Fruit fly (Drosophila melanogaster) whole organism, embryonic: ENCODE measurements around the gene spg.

Experiments used
- Adf1 ChIP-seq: fragments of 200-800 bp; sonication (Bioruptor generic); IDR thresholded peaks from 2 replicates; pipeline ENCODE4 v1.3.6; 2022; ENCODE audit warnings: missing biosample characterization, missing genetic modification characterization
- Asciz ChIP-seq: fragments of 200-800 bp; sonication (Bioruptor generic); optimal IDR thresholded peaks from 2 replicates; lab custom pipeline; 2017; ENCODE audit warnings: missing biosample characterization, mild to moderate bottlenecking, missing genetic modification characterization, missing genetic modification reagents
- Atf6 ChIP-seq: fragments of 200-800 bp; sonication (Bioruptor generic); IDR thresholded peaks from 2 replicates; pipeline ENCODE4 v1.3.6; 2022; ENCODE audit warnings: missing biosample characterization, missing genetic modification characterization
- Awh ChIP-seq: fragments of 200-800 bp; sonication (Bioruptor generic); IDR thresholded peaks from 2 replicates; pipeline ENCODE4, ENCODE4 v1.3.6; 2022; ENCODE audit warnings: missing biosample characterization, missing genetic modification characterization
- CG10431 ChIP-seq: fragments of 200-800 bp; sonication (Bioruptor generic); optimal IDR thresholded peaks from 3 replicates; lab custom pipeline; 2018; ENCODE audit warnings: missing biosample characterization, mild to moderate bottlenecking, missing genetic modification characterization
- CG11504 ChIP-seq: fragments of 200-800 bp; sonication (Bioruptor generic); optimal IDR thresholded peaks from 3 replicates; lab custom pipeline; 2019; ENCODE audit warnings: missing biosample characterization, mild to moderate bottlenecking, missing genetic modification characterization, moderate library complexity
- CG12769 ChIP-seq: fragments of 200-800 bp; sonication (Bioruptor generic); optimal IDR thresholded peaks from 2 replicates; lab custom pipeline; 2019; ENCODE audit warnings: missing biosample characterization, mild to moderate bottlenecking, missing genetic modification characterization, moderate library complexity
- CG13775 ChIP-seq: fragments of 200-800 bp; sonication (Bioruptor generic); optimal IDR thresholded peaks from 3 replicates; lab custom pipeline; 2017; ENCODE audit warnings: missing biosample characterization, mild to moderate bottlenecking, missing genetic modification characterization
- CG2199 ChIP-seq: fragments of 200-800 bp; sonication (Bioruptor generic); IDR thresholded peaks from 3 replicates; pipeline ENCODE4 v1.3.6; 2022; ENCODE audit warnings: missing biosample characterization, missing genetic modification characterization
- CG3163 ChIP-seq: fragments of 200-800 bp; sonication (Bioruptor generic); optimal IDR thresholded peaks from 3 replicates; lab custom pipeline; 2016; ENCODE audit warnings: missing biosample characterization, missing genetic modification characterization
- CG4404 ChIP-seq: fragments of 200-800 bp; sonication (Bioruptor generic); IDR thresholded peaks from 2 replicates; pipeline ENCODE4 v1.3.6; 2022; ENCODE audit warnings: missing biosample characterization, missing genetic modification characterization
- CG5180 ChIP-seq: fragments of 200-800 bp; sonication (Bioruptor generic); optimal IDR thresholded peaks from 3 replicates; lab custom pipeline; 2017; ENCODE audit warnings: missing biosample characterization, missing genetic modification characterization, mild to moderate bottlenecking, moderate library complexity, missing genetic modification reagents
- CG7357 ChIP-seq: fragments of 200-800 bp; sonication (Bioruptor generic); IDR thresholded peaks from 3 replicates; pipeline ENCODE4 v1.3.6; 2022; ENCODE audit warnings: missing biosample characterization, missing genetic modification characterization
- CG7372 ChIP-seq: fragments of 200-800 bp; sonication (Bioruptor generic); IDR thresholded peaks from 2 replicates; pipeline ENCODE4 v1.3.6; 2022; ENCODE audit warnings: missing biosample characterization, missing genetic modification characterization
- CG9932 ChIP-seq: fragments of 200-800 bp; sonication (Bioruptor generic); IDR thresholded peaks from 2 replicates; pipeline ENCODE4 v1.3.6; 2022; ENCODE audit warnings: missing biosample characterization, missing genetic modification characterization
- CTCF ChIP-seq: fragments of 200-800 bp; sonication (Bioruptor generic); optimal IDR thresholded peaks from 2 replicates; lab custom pipeline; 2017; ENCODE audit warnings: missing biosample characterization, mild to moderate bottlenecking, missing genetic modification characterization, moderate library complexity
- Dbx ChIP-seq: fragments of 200-800 bp; sonication (Bioruptor generic); IDR thresholded peaks from 3 replicates; pipeline ENCODE4 v1.3.6; 2022; ENCODE audit warnings: missing biosample characterization, missing genetic modification characterization
- Dfd ChIP-seq, 2 experiments: fragments of >200 bp; optimal IDR thresholded peaks; 2 replicates each; lab custom pipeline; 2017; ENCODE audit warnings: missing biosample characterization in 2 of 2, missing genetic modification characterization in 2 of 2
- Dip3 ChIP-seq: fragments of 200-800 bp; sonication (Bioruptor generic); optimal IDR thresholded peaks from 3 replicates; lab custom pipeline; 2016; ENCODE audit warnings: missing biosample characterization, missing genetic modification characterization
- Hand ChIP-seq: fragments of 200-800 bp; sonication (Bioruptor generic); optimal IDR thresholded peaks from 2 replicates; lab custom pipeline; 2017; ENCODE audit warnings: mild to moderate bottlenecking, missing biosample characterization, missing genetic modification reagents, missing genetic modification characterization
- Hsf ChIP-seq: fragments of 200-800 bp; sonication (Bioruptor generic); optimal IDR thresholded peaks from 3 replicates; lab custom pipeline; 2016; ENCODE audit warnings: missing biosample characterization, missing genetic modification characterization
- Max ChIP-seq: fragments of 200-800 bp; sonication (Bioruptor generic); optimal IDR thresholded peaks from 2 replicates; lab custom pipeline; 2016; ENCODE audit warnings: missing biosample characterization, mild to moderate bottlenecking, missing genetic modification characterization
- Mrtf ChIP-seq: fragments of 200-800 bp; sonication (Bioruptor generic); IDR thresholded peaks from 3 replicates; pipeline ENCODE4 v1.3.6; 2022; ENCODE audit warnings: missing biosample characterization, missing genetic modification characterization
- Nf-YC ChIP-seq: fragments of 200-800 bp; optimal IDR thresholded peaks from 3 replicates; lab custom pipeline; 2019; ENCODE audit warnings: missing biosample characterization, mild to moderate bottlenecking, missing genetic modification characterization, moderate library complexity
- Ptx1 ChIP-seq: fragments of 200-800 bp; sonication (Bioruptor generic); IDR thresholded peaks from 2 replicates; pipeline ENCODE4 v1.3.6; 2022; ENCODE audit warnings: missing biosample characterization, missing genetic modification characterization
- TFAM ChIP-seq: fragments of 200-800 bp; sonication (Bioruptor generic); optimal IDR thresholded peaks from 2 replicates; lab custom pipeline; 2017; ENCODE audit warnings: missing biosample characterization, missing genetic modification characterization, inconsistent platforms
- ato ChIP-seq: fragments of 200-800 bp; sonication (Bioruptor generic); IDR thresholded peaks from 2 replicates; pipeline ENCODE4 v1.3.6; 2022; ENCODE audit warnings: missing biosample characterization, missing genetic modification characterization; ENCODE audit not compliant: partially characterized antibody
- bbx ChIP-seq: fragments of 200-800 bp; sonication (Bioruptor generic); IDR thresholded peaks from 2 replicates; pipeline ENCODE4 v1.3.6; 2022; ENCODE audit warnings: missing biosample characterization, missing genetic modification characterization; ENCODE audit not compliant: partially characterized antibody
- cato ChIP-seq: fragments of 200-800 bp; sonication (Bioruptor generic); optimal IDR thresholded peaks from 2 replicates; lab custom pipeline; 2016; ENCODE audit warnings: missing biosample characterization, missing genetic modification characterization, borderline replicate concordance
- dysf ChIP-seq: fragments of 200-800 bp; sonication (Bioruptor generic); IDR thresholded peaks from 3 replicates; pipeline ENCODE4 v1.3.6; 2022; ENCODE audit warnings: missing biosample characterization, missing genetic modification characterization
- gt ChIP-seq: fragments of 200-800 bp; sonication (Bioruptor generic); IDR thresholded peaks from 2 replicates; pipeline ENCODE4 v1.3.6; 2022; ENCODE audit warnings: missing biosample characterization, missing genetic modification characterization
- hbn ChIP-seq: fragments of 200-800 bp; sonication (Bioruptor generic); IDR thresholded peaks from 2 replicates; pipeline ENCODE4 v1.3.6; 2022; ENCODE audit warnings: missing biosample characterization, missing genetic modification characterization; ENCODE audit not compliant: partially characterized antibody
- klu ChIP-seq: fragments of 200-800 bp; sonication (Bioruptor generic); IDR thresholded peaks from 2 replicates; pipeline ENCODE4 v1.3.6; 2022; ENCODE audit warnings: missing biosample characterization, missing genetic modification characterization
- lilli ChIP-seq: fragments of 200-800 bp; sonication (Bioruptor generic); optimal IDR thresholded peaks from 3 replicates; lab custom pipeline; 2016; ENCODE audit warnings: missing biosample characterization, missing genetic modification characterization
- lmd ChIP-seq: fragments of 200-800 bp; sonication (Bioruptor generic); IDR thresholded peaks from 2 replicates; pipeline ENCODE4 v1.3.6; 2022; ENCODE audit warnings: missing biosample characterization, missing genetic modification characterization
- peb ChIP-seq: fragments of 200-800 bp; sonication (Bioruptor generic); IDR thresholded peaks from 2 replicates; pipeline ENCODE4 v1.3.6; 2022; ENCODE audit warnings: missing biosample characterization, missing genetic modification characterization
- pros ChIP-seq: fragments of 200-800 bp; sonication (Bioruptor generic); optimal IDR thresholded peaks from 3 replicates; lab custom pipeline; 2019; ENCODE audit warnings: missing biosample characterization, mild to moderate bottlenecking, missing genetic modification characterization, moderate library complexity
- rib ChIP-seq: fragments of 200-800 bp; sonication (Bioruptor generic); IDR thresholded peaks from 2 replicates; pipeline ENCODE4 v1.3.6; 2022; ENCODE audit warnings: missing biosample characterization, missing genetic modification characterization
- row ChIP-seq: fragments of 200-800 bp; sonication (Bioruptor generic); IDR thresholded peaks from 3 replicates; pipeline ENCODE4 v1.3.6; 2022; ENCODE audit warnings: missing biosample characterization, missing genetic modification characterization
- sc ChIP-seq, 3 experiments: fragments of >200 bp in 2 of 3; fragments of 200-800 bp in 1 of 3; sonication (Bioruptor generic) in 1 of 3; optimal IDR thresholded peaks; 2 replicates in 2 of 3; 3 replicates in 1 of 3; lab custom pipeline; 2017; ENCODE audit warnings: mild to moderate bottlenecking in 1 of 3, missing biosample characterization in 1 of 3, missing genetic modification characterization in 1 of 3, missing genetic modification reagents in 1 of 3
- seq ChIP-seq: fragments of 200-800 bp; sonication (Bioruptor generic); IDR thresholded peaks from 2 replicates; pipeline ENCODE4 v1.3.6; 2022; ENCODE audit warnings: missing biosample characterization, missing genetic modification characterization
- sisA ChIP-seq: fragments of 200-800 bp; sonication (Bioruptor generic); IDR thresholded peaks from 2 replicates; pipeline ENCODE4 v1.3.6; 2022; ENCODE audit warnings: missing biosample characterization, missing genetic modification characterization
- so ChIP-seq: fragments of 200-800 bp; sonication (Bioruptor generic); IDR thresholded peaks from 3 replicates; pipeline ENCODE4 v1.3.6; 2022; ENCODE audit warnings: missing biosample characterization, missing genetic modification characterization
- tin ChIP-seq: fragments of 200-800 bp; sonication (Bioruptor generic); optimal IDR thresholded peaks from 3 replicates; lab custom pipeline; 2016; ENCODE audit warnings: missing biosample characterization, missing genetic modification characterization
- tll ChIP-seq, 2 experiments: fragments of 200-800 bp in 1 of 2; fragments of >200 bp in 1 of 2; sonication (Bioruptor generic) in 1 of 2; optimal IDR thresholded peaks; 2 replicates each; lab custom pipeline; 2017 to 2019; ENCODE audit warnings: missing biosample characterization in 2 of 2, missing genetic modification characterization in 2 of 2, mild to moderate bottlenecking in 1 of 2, moderate library complexity in 1 of 2
- trem ChIP-seq: fragments of 200-800 bp; optimal IDR thresholded peaks from 3 replicates; lab custom pipeline; 2019; ENCODE audit warnings: missing biosample characterization, mild to moderate bottlenecking, missing genetic modification characterization, moderate library complexity
- ttk ChIP-seq: fragments of 200-800 bp; sonication (Bioruptor generic); IDR thresholded peaks from 2 replicates; pipeline ENCODE4 v2.1.2; 2022; ENCODE audit warnings: missing biosample characterization, missing genetic modification characterization
- usp ChIP-seq: fragments of >200 bp; optimal IDR thresholded peaks from 2 replicates; lab custom pipeline; 2017; ENCODE audit warnings: missing biosample characterization, missing genetic modification characterization
- z ChIP-seq: fragments of 200-800 bp; sonication (Bioruptor generic); IDR thresholded peaks from 3 replicates; pipeline ENCODE4 v1.3.6; 2022; ENCODE audit warnings: missing biosample characterization, missing genetic modification characterization

spg gene

dm6 chr3R:28845377-28845876 is 357 bp downstream of the spg start (continued):
- TF ChIP-seq usp (GFP tag; lab: Kevin White, UChicago) (no peak), Max (no peak), CG7357 (GFP tag; lab: Robert Waterston, UW) (no peak), lmd (GFP tag; lab: Robert Waterston, UW) (no peak), CG3163 (GFP tag; lab: Kevin White, UChicago) (no peak)

- TF ChIP-seq Adf1 (GFP tag; lab: Robert Waterston, UW) (peak; percentile 12; the same call in 1 of the 2 replicates), gt (no peak), Mrtf (no peak), pros (GFP tag; lab: Kevin White, UChicago) (peak; percentile 54), row (GFP tag; lab: Robert Waterston, UW) (0 out of 3 replicates have a peak, but pooled peaks have one; percentile 19), CG9932 (peak; percentile 17; the same call in 1 of the 2 replicates), dysf (0 out of 3 replicates have a peak, but pooled peaks have one; percentile 18), cato (GFP tag; lab: Kevin White, UChicago) (no peak), peb (GFP tag; lab: Robert Waterston, UW) (no peak), Asciz (GFP tag; lab: Kevin White, UChicago) (no peak), Nf-YC (no peak), CG11504 (tag; lab: Kevin White, UChicago) (peak; percentile 19), CG7357 (GFP tag; lab: Robert Waterston, UW) (no peak), TFAM (GFP tag; lab: Kevin White, UChicago) (no peak), hbn (no peak), rib (GFP tag; lab: Robert Waterston, UW) (0 out of 2 replicates have a peak, but pooled peaks have one; percentile 28), CG5180 (no peak), tin (GFP tag; lab: Kevin White, UChicago) (no peak), CG4404 (GFP tag; lab: Robert Waterston, UW) (no peak), CTCF (GFP tag; lab: Kevin White, UChicago) (no peak), ttk (0 out of 2 replicates have a peak, but pooled peaks have one; percentile 15), ato (GFP tag; lab: Robert Waterston, UW) (no peak), Awh (no peak), trem (tag; lab: Kevin White, UChicago) (no peak), CG12769 (tag; lab: Kevin White, UChicago) (peak; percentile 30), CG2199 (GFP tag; lab: Robert Waterston, UW) (0 out of 3 replicates have a peak, but pooled peaks have one; percentile 43), seq (GFP tag; lab: Robert Waterston, UW) (peak; percentile 52; the same call in 1 of the 2 replicates), Dfd (GFP tag; optimal IDR thresholded peaks at IDR 0.05; lab: Kevin White, UChicago) (no peak), Hand (GFP tag; lab: Kevin White, UChicago) (no peak), bbx (peak; percentile 33; the same call in 1 of the 2 replicates), Dip3 (GFP tag; lab: Kevin White, UChicago) (no peak), sisA (GFP tag; lab: Robert Waterston, UW) (no peak), Hsf (no peak), lilli (no peak), klu (no peak), tll (GFP tag; optimal IDR thresholded peaks at IDR 0.05; lab: Kevin White, UChicago) (no peak), Atf6 (GFP tag; lab: Robert Waterston, UW) (0 out of 2 replicates have a peak, but pooled peaks have one; percentile 11), Dbx (GFP tag; lab: Robert Waterston, UW) (no peak), so (GFP tag; lab: Robert Waterston, UW) (no peak), Ptx1 (GFP tag; lab: Robert Waterston, UW) (peak; percentile 19; the same call in 1 of the 2 replicates), CG13775 (no peak), sc (optimal IDR thresholded peaks at IDR 0.05; lab: Kevin White, UChicago) (no peak), sc (GFP tag; optimal IDR thresholded peaks at IDR 0.05; lab: Kevin White, UChicago) (no peak), z (GFP tag; lab: Robert Waterston, UW) (0 out of 3 replicates have a peak, but pooled peaks have one; percentile 38), CG7372 (0 out of 2 replicates have a peak, but pooled peaks have one; percentile 16), CG10431 (GFP tag; lab: Kevin White, UChicago) (no peak)
These were observed 911 bp downstream of the spg start for dm6 chr3R:28845981-28846380.
